Fruit fly (Drosophila melanogaster): Measurements from ENCODE around the gene CG33090.

The CG33090 gene

DNA sequence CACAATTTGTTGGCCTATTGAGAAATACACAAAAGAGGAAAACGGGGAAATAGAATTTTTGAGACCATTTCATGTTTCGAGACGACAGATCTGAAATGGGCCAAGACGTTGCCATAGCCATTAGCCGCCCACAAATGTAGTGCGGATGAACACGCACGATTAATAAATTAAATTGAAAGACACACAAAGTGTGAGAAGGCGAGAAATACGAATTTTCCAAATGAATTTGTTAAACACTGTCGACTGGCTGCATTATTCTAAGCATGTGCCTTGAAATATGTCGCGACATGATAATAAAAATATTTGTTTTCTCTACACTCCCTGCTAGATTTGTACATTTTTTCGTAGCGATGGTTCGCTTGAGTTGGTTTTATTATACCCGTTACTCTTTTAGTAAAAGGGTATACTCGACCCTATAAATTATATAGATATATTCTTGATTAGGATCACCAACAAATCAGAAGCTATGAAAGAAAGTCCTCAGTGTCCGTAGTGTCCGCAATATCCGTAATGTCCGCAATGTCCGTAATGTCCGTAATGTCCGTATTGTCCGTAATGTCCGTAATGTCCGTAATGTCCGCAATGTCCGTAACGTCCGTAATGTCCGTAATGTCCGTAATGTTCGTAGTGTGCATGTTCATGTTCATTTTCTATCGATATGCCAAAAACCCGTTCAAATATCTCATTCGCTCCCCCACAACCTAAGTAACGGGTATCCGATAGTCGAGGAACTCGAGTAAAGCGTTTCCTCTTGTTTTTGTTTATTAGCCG, 42.7 kb downstream of the CG33090 start:
- TF ChIP-seq CG8478 (optimal IDR thresholded peaks at IDR 0.05): no peak

DNA sequence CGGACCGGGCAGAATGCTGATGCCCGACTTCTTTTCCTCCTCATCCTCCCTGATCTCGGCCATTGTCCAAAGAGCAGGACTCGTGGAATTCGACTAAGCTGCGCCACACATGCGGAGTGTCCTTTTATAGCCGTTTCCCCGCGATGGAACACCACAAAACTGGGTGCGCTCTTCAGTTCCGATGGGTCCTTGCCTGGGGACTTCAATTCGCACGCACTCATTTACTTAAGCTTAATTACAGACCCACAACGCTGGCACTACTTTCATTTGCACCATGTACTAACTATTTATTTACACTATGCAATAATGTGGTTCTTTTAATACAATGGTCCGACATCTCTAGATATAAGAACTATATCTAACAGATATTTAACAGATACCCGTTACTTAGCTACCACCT, 47.1 kb downstream of the CG33090 start, which contains the start of gene ppk:
Gene ppk, minus strand, starts transcription at position 101 of the 400 bp plus-strand sequence.
- no peak for TF ChIP-seq usp (GFP tag; optimal IDR thresholded peaks at IDR 0.05)
- no peak for TF ChIP-seq pan (optimal IDR thresholded peaks at IDR 0.05)
- TF ChIP-seq EcR (GFP tag; optimal IDR thresholded peaks at IDR 0.05): no peak
- no peak for TF ChIP-seq CG8478 (optimal IDR thresholded peaks at IDR 0.05)

DNA sequence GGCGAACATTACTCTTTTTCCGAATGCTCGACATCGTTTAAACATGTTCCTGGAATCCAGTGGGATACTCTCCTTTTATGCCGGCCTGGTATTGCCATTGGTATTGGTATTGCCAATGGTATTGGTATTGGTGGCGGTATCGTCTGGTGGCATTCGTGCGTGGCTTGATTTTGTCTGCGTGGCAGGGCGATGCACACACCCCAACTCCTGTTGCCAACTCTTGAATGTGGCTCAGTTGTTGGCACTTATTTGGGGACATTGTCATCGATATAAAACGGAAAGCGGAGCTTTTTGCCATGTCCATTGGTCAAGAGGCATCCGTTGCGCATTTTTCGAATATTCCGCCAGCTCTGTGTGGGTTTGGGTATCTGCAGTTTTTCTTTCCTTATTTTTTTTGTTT, 47.9 kb downstream of the CG33090 start:
- no peak for TF ChIP-seq usp (GFP tag; optimal IDR thresholded peaks at IDR 0.05)
- no peak for TF ChIP-seq Dll (optimal IDR thresholded peaks at IDR 0.05)
- no peak for TF ChIP-seq psq (optimal IDR thresholded peaks at IDR 0.05)
- TF ChIP-seq EcR (GFP tag; optimal IDR thresholded peaks at IDR 0.05): no peak
- no peak for TF ChIP-seq pan (optimal IDR thresholded peaks at IDR 0.05)
- no peak for TF ChIP-seq CG8478 (optimal IDR thresholded peaks at IDR 0.05)

DNA sequence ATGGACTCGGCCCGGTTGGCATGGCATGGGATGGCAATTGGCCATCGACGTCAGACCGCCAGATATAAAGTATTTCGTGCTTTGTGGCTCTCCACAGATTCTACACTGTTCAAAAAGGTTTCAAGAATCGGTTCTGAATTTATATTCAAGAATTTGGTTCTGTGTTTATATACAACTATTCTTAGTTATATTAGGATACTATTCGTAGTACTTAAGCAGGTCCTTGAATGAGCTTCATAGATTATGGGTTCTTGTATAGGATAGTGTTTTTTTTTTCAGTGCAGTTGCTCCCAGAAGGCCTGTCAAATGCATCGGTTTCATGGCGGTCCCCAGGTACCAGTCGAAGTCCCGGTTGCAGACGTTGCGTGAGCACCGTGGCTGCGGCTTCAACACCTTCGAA, 52.6 kb downstream of the CG33090 start:
- TF ChIP-seq EcR (GFP tag; optimal IDR thresholded peaks at IDR 0.05) (no peak), psq (optimal IDR thresholded peaks at IDR 0.05) (no peak), Dll (optimal IDR thresholded peaks at IDR 0.05) (no peak), usp (GFP tag; optimal IDR thresholded peaks at IDR 0.05) (no peak), CG8478 (optimal IDR thresholded peaks at IDR 0.05) (no peak)

DNA sequence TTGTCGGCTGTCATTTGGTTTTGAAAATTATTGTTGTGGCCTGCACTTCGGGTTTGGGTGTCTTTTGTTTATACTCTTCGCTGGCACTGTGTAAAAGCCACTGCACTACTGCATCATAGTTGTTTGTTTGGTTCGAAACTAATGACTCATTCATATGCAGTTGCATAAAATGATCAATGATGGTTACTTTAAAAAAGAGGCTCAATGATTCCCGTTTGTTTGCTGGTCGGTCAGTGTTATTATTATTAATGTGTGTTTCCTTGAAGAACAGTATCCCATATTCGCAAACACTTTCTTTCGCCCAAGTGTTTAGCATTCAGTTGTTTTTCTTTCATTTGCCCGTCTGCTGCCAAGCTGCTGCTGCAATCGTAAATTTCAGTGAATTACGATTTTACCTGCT, 54.5 kb downstream of the CG33090 start:
- no peak for TF ChIP-seq usp (GFP tag; optimal IDR thresholded peaks at IDR 0.05)
- no peak for TF ChIP-seq Dll (optimal IDR thresholded peaks at IDR 0.05)
- TF ChIP-seq CG8478 (optimal IDR thresholded peaks at IDR 0.05): no peak
- TF ChIP-seq EcR (GFP tag; optimal IDR thresholded peaks at IDR 0.05): no peak
- no peak for TF ChIP-seq psq (optimal IDR thresholded peaks at IDR 0.05)
- no peak for TF ChIP-seq pan (optimal IDR thresholded peaks at IDR 0.05)

DNA sequence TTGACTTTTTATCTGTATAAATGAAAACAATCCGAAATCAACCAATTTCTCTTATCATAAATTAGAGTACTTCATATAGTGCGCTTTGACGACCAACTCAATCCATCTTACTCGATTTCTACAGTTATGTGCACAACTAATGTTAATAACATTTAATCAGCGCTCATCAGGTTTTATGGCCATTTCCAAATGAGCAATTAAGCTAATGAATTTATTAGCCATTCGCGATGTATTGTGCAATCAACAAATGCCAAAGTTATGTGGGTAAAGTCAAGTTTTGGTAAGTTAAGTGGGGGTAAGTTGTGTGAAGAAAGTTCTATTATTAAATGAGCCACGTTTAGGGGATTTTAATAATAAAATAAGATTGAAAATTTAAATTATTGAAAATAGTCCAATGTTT, 59.6 kb downstream of the CG33090 start:
- TF ChIP-seq Dll (optimal IDR thresholded peaks at IDR 0.05): no peak
- no peak for TF ChIP-seq CG8478 (optimal IDR thresholded peaks at IDR 0.05)
- no peak for TF ChIP-seq usp (GFP tag; optimal IDR thresholded peaks at IDR 0.05)
- no peak for TF ChIP-seq psq (optimal IDR thresholded peaks at IDR 0.05)
- TF ChIP-seq EcR (GFP tag; optimal IDR thresholded peaks at IDR 0.05): no peak
- TF ChIP-seq pan (optimal IDR thresholded peaks at IDR 0.05): no peak

DNA sequence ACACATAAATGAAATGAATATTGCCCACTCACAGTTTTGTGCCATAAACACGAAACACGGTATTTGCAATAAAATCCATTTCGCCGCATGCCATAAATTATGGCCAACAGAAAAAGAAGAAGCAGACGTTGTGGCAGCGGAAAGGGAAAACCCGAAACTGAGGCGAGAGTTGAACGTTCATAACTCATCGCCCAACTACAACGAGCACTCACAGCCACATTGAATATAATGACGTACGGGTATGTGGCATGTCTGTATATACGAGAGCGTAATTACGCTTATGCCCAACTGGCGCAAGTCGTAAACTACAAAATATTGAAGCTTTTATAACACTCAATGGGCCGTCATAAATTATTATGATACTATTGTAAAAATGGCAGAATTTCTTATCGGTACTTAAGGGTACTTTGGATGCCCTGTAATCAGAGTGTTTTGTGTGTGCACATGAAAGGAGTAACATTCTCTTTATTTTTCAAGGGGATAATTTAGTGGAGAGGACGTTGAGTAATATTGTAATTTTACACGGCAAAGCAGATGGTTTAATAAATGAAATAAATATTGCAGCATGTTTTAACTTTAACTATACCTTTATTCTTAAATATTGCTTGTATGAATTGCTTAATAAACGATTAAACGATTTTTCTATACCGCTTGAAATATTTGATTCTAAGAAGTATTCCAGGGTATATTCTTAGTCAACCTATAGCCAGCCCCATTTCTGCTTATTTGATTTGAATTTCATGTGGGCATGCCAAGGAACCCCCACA, 60.5 kb downstream of the CG33090 start:
- TF ChIP-seq EcR (GFP tag; optimal IDR thresholded peaks at IDR 0.05): no peak
- TF ChIP-seq psq (optimal IDR thresholded peaks at IDR 0.05): no peak
- TF ChIP-seq Dll (optimal IDR thresholded peaks at IDR 0.05): no peak
- TF ChIP-seq CG8478 (optimal IDR thresholded peaks at IDR 0.05): no peak
- TF ChIP-seq usp (GFP tag; optimal IDR thresholded peaks at IDR 0.05): no peak

DNA sequence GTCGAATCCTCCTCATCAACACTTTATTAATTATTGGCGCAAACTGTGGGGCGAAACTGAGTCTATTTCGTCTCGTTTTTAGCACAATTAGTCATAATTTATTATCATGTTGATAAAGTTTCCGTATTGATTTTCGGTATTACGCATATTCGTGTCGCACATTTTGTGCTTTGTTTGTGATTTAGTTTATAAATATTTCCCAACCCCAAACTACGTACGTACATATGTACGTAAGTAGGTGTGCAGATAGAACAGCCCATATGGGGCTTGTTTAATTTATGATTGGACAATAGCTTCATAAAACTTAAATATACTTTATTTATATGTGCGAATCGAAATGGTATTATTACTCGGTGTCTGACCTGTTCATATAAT, 61.1 kb downstream of the CG33090 start:
- TF ChIP-seq usp (GFP tag; optimal IDR thresholded peaks at IDR 0.05) (no peak), psq (optimal IDR thresholded peaks at IDR 0.05) (no peak)

All from whole organism.